Worm (Caenorhabditis elegans) whole organism, L1 larva: ENCODE results near the gene nhr-195.
A peak's percentile ranks its signal among the peaks of the same experiment; 100 is the strongest.

Experiments used
- C04F5.9 ChIP-seq: sonication (generic microtip); optimal IDR thresholded peaks from 2 replicates; lab custom pipeline; 2016; ENCODE audit warnings: missing genetic modification characterization, missing compliant biosample characterization
- Y116A8C.19 ChIP-seq: sonication (generic microtip); optimal IDR thresholded peaks from 2 replicates; lab custom pipeline; 2016; ENCODE audit warnings: missing compliant biosample characterization, missing genetic modification characterization, borderline replicate concordance
- aly-2 ChIP-seq: fragments of 150-350 bp; optimal IDR thresholded peaks from 2 replicates; lab custom pipeline; 2014; ENCODE audit warnings: missing biosample characterization, missing genetic modification characterization
- ama-1 ChIP-seq: fragments of 150-350 bp; optimal IDR thresholded peaks from 2 replicates; lab custom pipeline; 2014
- blmp-1 ChIP-seq: fragments of 150-350 bp; optimal IDR thresholded peaks from 2 replicates; lab custom pipeline; 2014; ENCODE audit warnings: missing biosample characterization, missing genetic modification characterization
- dpl-1 ChIP-seq, 3 experiments: fragments of 150-350 bp in 2 of 3; sonication (generic microtip) in 1 of 3; optimal IDR thresholded peaks; 2 replicates each; lab custom pipeline; 2014 to 2017; ENCODE audit warnings: missing biosample characterization in 3 of 3, missing genetic modification characterization in 3 of 3, missing genetic modification reagents in 3 of 3
- efl-1 ChIP-seq, 4 experiments: fragments of 150-350 bp; optimal IDR thresholded peaks in 3 of 4; peaks in 1 of 4; 1 replicate in 1 of 4; 2 replicates in 3 of 4; lab custom pipeline; 2014; ENCODE audit warnings: missing biosample characterization in 2 of 4, missing genetic modification characterization in 2 of 4, missing genetic modification reagents in 2 of 4
- egl-27 ChIP-seq, 2 experiments: fragments of 150-350 bp in 1 of 2; sonication (generic microtip); optimal IDR thresholded peaks; 3 replicates each; lab custom pipeline; 2017 to 2018; ENCODE audit warnings: missing biosample characterization in 2 of 2, missing genetic modification characterization in 2 of 2, missing genetic modification reagents in 2 of 2
- elt-3 ChIP-seq, 6 experiments: fragments of 150-350 bp in 1 of 6; sonication (generic microtip); optimal IDR thresholded peaks; 2 replicates each; lab custom pipeline; 2017 to 2018; ENCODE audit warnings: missing biosample characterization in 6 of 6, missing genetic modification characterization in 6 of 6, inconsistent platforms in 1 of 6
- grh-1 ChIP-seq: fragments of 200-800 bp; sonication (Bioruptor generic); IDR thresholded peaks from 2 replicates; pipeline ENCODE4 v1.3.6; 2022; ENCODE audit warnings: missing genetic modification reagents, missing genetic modification characterization, missing compliant biosample characterization
- isw-1 ChIP-seq: fragments of 200-800 bp; sonication (Bioruptor generic); IDR thresholded peaks from 2 replicates; pipeline ENCODE4 v1.3.6; 2022; ENCODE audit warnings: missing genetic modification characterization, missing compliant biosample characterization
- lin-14 ChIP-seq: fragments of 200-800 bp; sonication (Bioruptor generic); optimal IDR thresholded peaks from 2 replicates; lab custom pipeline; 2018; ENCODE audit warnings: mild to moderate bottlenecking, missing genetic modification characterization, moderate library complexity, missing compliant biosample characterization
- lin-35 ChIP-seq, 2 experiments: fragments of 150-350 bp; optimal IDR thresholded peaks; 2 replicates each; lab custom pipeline; 2014; ENCODE audit warnings: missing biosample characterization in 2 of 2, missing genetic modification characterization in 2 of 2, missing genetic modification reagents in 2 of 2
- lin-39 ChIP-seq: fragments of 150-350 bp; optimal IDR thresholded peaks from 2 replicates; lab custom pipeline; 2014; ENCODE audit warnings: missing biosample characterization, missing genetic modification reagents, missing genetic modification characterization
- lir-3 ChIP-seq: sonication (generic microtip); optimal IDR thresholded peaks from 2 replicates; lab custom pipeline; 2016; ENCODE audit warnings: mild to moderate bottlenecking, missing genetic modification characterization, moderate library complexity, missing compliant biosample characterization; ENCODE audit not compliant: poor library complexity
- lsy-2 ChIP-seq, 2 experiments: fragments of 150-350 bp; optimal IDR thresholded peaks; 2 replicates each; lab custom pipeline; 2014; ENCODE audit warnings: missing biosample characterization in 2 of 2, missing genetic modification characterization in 2 of 2
- mep-1 ChIP-seq: fragments of 150-350 bp; optimal IDR thresholded peaks from 2 replicates; lab custom pipeline; 2014; ENCODE audit warnings: missing biosample characterization, missing genetic modification characterization
- nhr-11 ChIP-seq: fragments of 150-350 bp; optimal IDR thresholded peaks from 2 replicates; lab custom pipeline; 2014; ENCODE audit warnings: missing biosample characterization, missing genetic modification characterization
- nhr-12 ChIP-seq: sonication (generic microtip); optimal IDR thresholded peaks from 2 replicates; lab custom pipeline; 2017; ENCODE audit warnings: missing biosample characterization, missing genetic modification characterization
- nhr-19 ChIP-seq: fragments of 200-800 bp; sonication (Bioruptor generic); conservative IDR thresholded peaks from 2 replicates; pipeline ENCODE4 v1.3.6; 2022; ENCODE audit warnings: missing genetic modification characterization, missing compliant biosample characterization
- nhr-20 ChIP-seq: sonication (generic microtip); optimal IDR thresholded peaks from 2 replicates; lab custom pipeline; 2016; ENCODE audit warnings: mild to moderate bottlenecking, missing genetic modification characterization, missing compliant biosample characterization
- nhr-71 ChIP-seq: sonication (generic microtip); optimal IDR thresholded peaks from 2 replicates; lab custom pipeline; 2016; ENCODE audit warnings: mild to moderate bottlenecking, missing genetic modification characterization, moderate library complexity, missing compliant biosample characterization
- nhr-77 ChIP-seq: fragments of 150-350 bp; optimal IDR thresholded peaks from 2 replicates; lab custom pipeline; 2014; ENCODE audit warnings: missing biosample characterization, missing genetic modification characterization
- nhr-85 ChIP-seq: sonication (generic microtip); peaks from one replicate; lab custom pipeline; 2016; ENCODE audit warnings: missing genetic modification characterization, inconsistent platforms, missing compliant biosample characterization
- nhr-90 ChIP-seq: sonication (generic microtip); optimal IDR thresholded peaks from 2 replicates; lab custom pipeline; 2016; ENCODE audit warnings: mild to moderate bottlenecking, missing genetic modification characterization, missing compliant biosample characterization; ENCODE audit not compliant: poor library complexity
- pag-3 ChIP-seq: sonication (generic microtip); optimal IDR thresholded peaks from 2 replicates; lab custom pipeline; 2017; ENCODE audit warnings: missing genetic modification characterization, mild to moderate bottlenecking, missing compliant biosample characterization, antibody characterized with exemption, borderline replicate concordance; ENCODE audit not compliant: insufficient read depth
- rnt-1 ChIP-seq: sonication (generic microtip); optimal IDR thresholded peaks from 2 replicates; lab custom pipeline; 2016; ENCODE audit warnings: mild to moderate bottlenecking, missing genetic modification characterization, moderate library complexity, missing compliant biosample characterization
- skn-1 ChIP-seq: fragments of 150-350 bp; optimal IDR thresholded peaks from 2 replicates; lab custom pipeline; 2014; ENCODE audit warnings: missing biosample characterization, missing genetic modification characterization
- snpc-4 ChIP-seq: fragments of 150-350 bp; optimal IDR thresholded peaks from 2 replicates; lab custom pipeline; 2014; ENCODE audit warnings: missing biosample characterization, missing genetic modification characterization
- snu-23 ChIP-seq: sonication (generic microtip); optimal IDR thresholded peaks from 2 replicates; lab custom pipeline; 2016; ENCODE audit warnings: missing genetic modification characterization, missing compliant biosample characterization
- sox-4 ChIP-seq: sonication (generic microtip); optimal IDR thresholded peaks from 2 replicates; lab custom pipeline; 2016; ENCODE audit warnings: missing genetic modification characterization, missing compliant biosample characterization
- sup-37 ChIP-seq: fragments of 200-800 bp; sonication (Bioruptor generic); optimal IDR thresholded peaks from 2 replicates; lab custom pipeline; 2018; ENCODE audit warnings: mild to moderate bottlenecking, missing genetic modification characterization, missing compliant biosample characterization
- swsn-7 ChIP-seq: sonication (generic microtip); optimal IDR thresholded peaks from 2 replicates; lab custom pipeline; 2016; ENCODE audit warnings: missing genetic modification characterization, missing compliant biosample characterization
- tbx-2 ChIP-seq: sonication (generic microtip); optimal IDR thresholded peaks from 2 replicates; lab custom pipeline; 2016; ENCODE audit warnings: missing genetic modification characterization, missing compliant biosample characterization
- unc-30 ChIP-seq: sonication (generic microtip); optimal IDR thresholded peaks from 2 replicates; lab custom pipeline; 2017; ENCODE audit warnings: missing biosample characterization, missing genetic modification characterization
- unc-62 ChIP-seq: fragments of 150-350 bp; optimal IDR thresholded peaks from 2 replicates; lab custom pipeline; 2014; ENCODE audit warnings: missing biosample characterization, missing genetic modification reagents, missing genetic modification characterization
- unc-98 ChIP-seq: fragments of 200-800 bp; sonication (Bioruptor generic); IDR thresholded peaks from 2 replicates; pipeline ENCODE4 v1.3.6; 2022; ENCODE audit warnings: missing genetic modification characterization, missing compliant biosample characterization
- xbp-1 ChIP-seq: sonication (generic microtip); optimal IDR thresholded peaks from 2 replicates; lab custom pipeline; 2016; ENCODE audit warnings: missing genetic modification characterization, missing compliant biosample characterization
- ztf-4 ChIP-seq: fragments of 150-350 bp; optimal IDR thresholded peaks from 2 replicates; lab custom pipeline; 2014; ENCODE audit warnings: missing biosample characterization, missing genetic modification characterization

Gene nhr-195

DNA sequence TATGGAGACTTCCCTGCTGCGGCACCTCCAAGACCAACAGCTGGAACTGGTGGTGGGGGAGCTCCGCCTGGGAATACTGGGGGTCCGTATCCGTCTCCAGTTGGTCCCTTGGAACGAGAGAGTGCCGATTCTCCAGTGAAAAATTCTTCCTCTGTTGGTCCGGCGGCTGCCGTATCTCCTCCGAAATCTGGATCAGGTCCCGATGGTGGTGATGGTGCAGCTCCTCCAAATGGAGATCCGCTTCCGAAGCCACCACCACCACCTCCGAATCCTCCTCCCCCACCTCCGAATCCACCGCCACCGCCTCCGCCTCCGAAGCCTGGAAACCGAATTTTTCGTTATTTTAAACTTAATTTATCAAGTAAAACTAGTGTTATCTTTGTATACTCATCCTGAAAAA, 31.8 kb downstream of the nhr-195 start:
- TF ChIP-seq lin-14 (GFP tag; lab: Kevin White, UChicago) (no peak), nhr-20 (no peak), grh-1 (GFP tag; lab: Robert Waterston, UW) (no peak), C04F5.9 (tag; lab: Kevin White, UChicago) (no peak), rnt-1 (tag; lab: Kevin White, UChicago) (no peak), egl-27 (tag; optimal IDR thresholded peaks at IDR 0.05; lab: Kevin White, UChicago) (no peak), ztf-4 (tag; lab: Kevin White, UChicago) (no peak), sup-37 (GFP tag; lab: Kevin White, UChicago) (no peak), snpc-4 (no peak), lir-3 (tag; lab: Kevin White, UChicago) (no peak), nhr-90 (tag; lab: Kevin White, UChicago) (no peak)

ce11 chrV:8939424-8940065, 32.6 kb downstream of the nhr-195 start:
- TF ChIP-seq mep-1 (peak; percentile 72), unc-62 (GFP tag; lab: Kevin White, UChicago) (no peak), blmp-1 (peak; percentile 17), egl-27 (tag; optimal IDR thresholded peaks at IDR 0.05; lab: Kevin White, UChicago) (no peak), nhr-85 (peak; percentile 65), ama-1 (lab: Kevin White, UChicago) (peak; percentile 93), lsy-2 (tag; optimal IDR thresholded peaks at IDR 0.05; lab: Kevin White, UChicago) (peak in 1 of 2 experiments; percentile 28), nhr-90 (tag; lab: Kevin White, UChicago) (peak; percentile 38), swsn-7 (tag; lab: Kevin White, UChicago) (peak; percentile 32), rnt-1 (tag; lab: Kevin White, UChicago) (peak; percentile 26), snu-23 (GFP tag; lab: Kevin White, UChicago) (peak; percentile 62), xbp-1 (tag; lab: Kevin White, UChicago) (peak; percentile 1), nhr-19 (peak; percentile 51), skn-1 (tag; lab: Kevin White, UChicago) (peak; percentile 35), efl-1 (optimal IDR thresholded peaks at IDR 0.05; lab: Kevin White, UChicago) (no peak), efl-1 (GFP tag; optimal IDR thresholded peaks at IDR 0.05 in 1 of 2; lab: Kevin White, UChicago) (peak in 1 of 2 experiments; percentile 8), lin-35 (GFP tag; optimal IDR thresholded peaks at IDR 0.05; lab: Kevin White, UChicago) (no peak), nhr-20 (peak; percentile 48), nhr-71 (tag; lab: Kevin White, UChicago) (peak; percentile 60), aly-2 (peak; percentile 97), sox-4 (no peak), elt-3 (tag; optimal IDR thresholded peaks at IDR 0.05; lab: Kevin White, UChicago) (peak in 1 of 6 experiments; percentile 20)

ce11 chrV:8938943-8939342, 33.2 kb downstream of the nhr-195 start:
- TF ChIP-seq C04F5.9 (tag; lab: Kevin White, UChicago) = no peak
- no peak for TF ChIP-seq elt-3 (tag; optimal IDR thresholded peaks at IDR 0.05; lab: Kevin White, UChicago)
- no peak for TF ChIP-seq nhr-71 (tag; lab: Kevin White, UChicago)
- TF ChIP-seq unc-30 (tag; lab: Kevin White, UChicago) = no peak
- no peak for TF ChIP-seq lin-35 (GFP tag; optimal IDR thresholded peaks at IDR 0.05; lab: Kevin White, UChicago)
- no peak for TF ChIP-seq Y116A8C.19 (tag; lab: Kevin White, UChicago)
- no peak for TF ChIP-seq tbx-2 (tag; lab: Kevin White, UChicago)
- TF ChIP-seq lin-39 (tag; lab: Kevin White, UChicago) = no peak
- TF ChIP-seq blmp-1 = no peak
- no peak for TF ChIP-seq swsn-7 (tag; lab: Kevin White, UChicago)
- TF ChIP-seq nhr-12 (tag; lab: Kevin White, UChicago) = no peak
- no peak for TF ChIP-seq isw-1 (GFP tag; lab: Robert Waterston, UW)
- TF ChIP-seq dpl-1 (GFP tag; optimal IDR thresholded peaks at IDR 0.05; lab: Kevin White, UChicago) = no peak
- no peak for TF ChIP-seq nhr-77 (tag; lab: Kevin White, UChicago)
- no peak for TF ChIP-seq lsy-2 (tag; optimal IDR thresholded peaks at IDR 0.05; lab: Kevin White, UChicago)
- no peak for TF ChIP-seq unc-98 (GFP tag; lab: Robert Waterston, UW)
- TF ChIP-seq nhr-11 (tag; lab: Kevin White, UChicago) = no peak
- TF ChIP-seq pag-3 = no peak
- TF ChIP-seq nhr-20 = no peak
